Fruit fly (Drosophila melanogaster): ENCODE results near the gene Kaz.

The Kaz gene

dm6 chr3R:24787042-24787565 lies 42.7 kb downstream of the Kaz start, which contains the start of gene CG5805 (continued):
- TF ChIP-seq org-1 (GFP tag; optimal IDR thresholded peaks at IDR 0.05) = peak; percentile 59
- TF ChIP-seq CG18262 (tag; optimal IDR thresholded peaks at IDR 0.05) = peak; percentile 65
- TF ChIP-seq CG1233 (GFP tag; optimal IDR thresholded peaks at IDR 0.05) = peak; percentile 90
- no peak for TF ChIP-seq CG2129 (GFP tag; IDR thresholded peaks at IDR 0.05; ENCODE audit: partially characterized antibody)
- TF ChIP-seq bowl (GFP tag; IDR thresholded peaks at IDR 0.05) = peak; percentile 70; the same call in 1 of the 2 replicates
- no peak for TF ChIP-seq mld (GFP tag; IDR thresholded peaks at IDR 0.05; ENCODE audit: partially characterized antibody)
- TF ChIP-seq CG13123 (GFP tag; optimal IDR thresholded peaks at IDR 0.05) = no peak
- TF ChIP-seq nau (GFP tag; optimal IDR thresholded peaks at IDR 0.05) = no peak
- peak; percentile 54 for TF ChIP-seq p53 (GFP tag; optimal IDR thresholded peaks at IDR 0.05)
- TF ChIP-seq exex (tag; optimal IDR thresholded peaks at IDR 0.05) = peak; percentile 56
- peak; percentile 58 for TF ChIP-seq CG7556 (GFP tag; optimal IDR thresholded peaks at IDR 0.05)
- TF ChIP-seq sisA (GFP tag; IDR thresholded peaks at IDR 0.05) = no peak
- peak; percentile 63 for TF ChIP-seq row (GFP tag; IDR thresholded peaks at IDR 0.05)
- TF ChIP-seq CG1024 (GFP tag; IDR thresholded peaks at IDR 0.05) = peak; percentile 72
- peak; percentile 22 for TF ChIP-seq CG15696 (tag; optimal IDR thresholded peaks at IDR 0.05)
- TF ChIP-seq odd (GFP tag; optimal IDR thresholded peaks at IDR 0.05) = peak; percentile 84
- TF ChIP-seq Fer1 (GFP tag; optimal IDR thresholded peaks at IDR 0.05) = peak; percentile 91
- TF ChIP-seq seq (GFP tag; IDR thresholded peaks at IDR 0.05) = peak; percentile 56; the same call in 1 of the 2 replicates
- peak; percentile 34; the same call in 2 of the 3 replicates for TF ChIP-seq Mrtf (GFP tag; IDR thresholded peaks at IDR 0.05)
- peak; percentile 85 for TF ChIP-seq CG9817 (tag; optimal IDR thresholded peaks at IDR 0.05)
- peak; percentile 78 for TF ChIP-seq CG9437 (GFP tag; optimal IDR thresholded peaks at IDR 0.05)
- peak; percentile 87 for TF ChIP-seq vvl (GFP tag; IDR thresholded peaks at IDR 0.05)
- TF ChIP-seq fd64A (GFP tag; optimal IDR thresholded peaks at IDR 0.05) = peak; percentile 73
- TF ChIP-seq sqz (GFP tag; optimal IDR thresholded peaks at IDR 0.05) = no peak
- TF ChIP-seq ase (GFP tag; IDR thresholded peaks at IDR 0.05) = peak; percentile 81
- peak; percentile 83 for TF ChIP-seq CG11085 (GFP tag; IDR thresholded peaks at IDR 0.05)
- peak; percentile 76 for TF ChIP-seq BtbVII (GFP tag; optimal IDR thresholded peaks at IDR 0.05)
- TF ChIP-seq zfh2 (GFP tag; optimal IDR thresholded peaks at IDR 0.05) = peak; percentile 61
- no peak for TF ChIP-seq bbx (GFP tag; IDR thresholded peaks at IDR 0.05; ENCODE audit: partially characterized antibody)
- TF ChIP-seq gt (GFP tag; IDR thresholded peaks at IDR 0.05) = peak; percentile 53; the same call in 1 of the 2 replicates
- TF ChIP-seq CG6654 (GFP tag; optimal IDR thresholded peaks at IDR 0.05) = peak; percentile 64
- TF ChIP-seq Lhr (GFP tag; optimal IDR thresholded peaks at IDR 0.05) = peak; percentile 87
- TF ChIP-seq CG4360 (GFP tag; IDR thresholded peaks at IDR 0.05) = no peak
- peak; percentile 70 for TF ChIP-seq ATbp (GFP tag; optimal IDR thresholded peaks at IDR 0.05)
- TF ChIP-seq jumu (GFP tag; optimal IDR thresholded peaks at IDR 0.05) = peak; percentile 17
- peak; percentile 75 for TF ChIP-seq Mes4 (GFP tag; optimal IDR thresholded peaks at IDR 0.05)
- TF ChIP-seq Dll (GFP tag; IDR thresholded peaks at IDR 0.05; ENCODE audit: partially characterized antibody) = no peak
- TF ChIP-seq CG12942 (GFP tag; optimal IDR thresholded peaks at IDR 0.05) = peak; percentile 66
- peak; percentile 73 for TF ChIP-seq CG11398 (GFP tag; optimal IDR thresholded peaks at IDR 0.05)
- TF ChIP-seq grn (GFP tag; optimal IDR thresholded peaks at IDR 0.05) = peak; percentile 69
- TF ChIP-seq CG14441 (GFP tag; IDR thresholded peaks at IDR 0.05) = peak; percentile 72
- peak; percentile 88 for TF ChIP-seq HmgZ (tag; optimal IDR thresholded peaks at IDR 0.05)
- TF ChIP-seq MBD-R2 (GFP tag; IDR thresholded peaks at IDR 0.05) = peak; percentile 75
- TF ChIP-seq corto (GFP tag; optimal IDR thresholded peaks at IDR 0.05) = no peak
- peak; percentile 43; the same call in 2 of the 3 replicates for TF ChIP-seq CG6791 (GFP tag; IDR thresholded peaks at IDR 0.05; ENCODE audit: partially characterized antibody)
- TF ChIP-seq ind (GFP tag; optimal IDR thresholded peaks at IDR 0.05) = peak; percentile 62
- peak in 1 of 3 experiments; percentile 40 for TF ChIP-seq Stat92E (GFP tag; optimal IDR thresholded peaks at IDR 0.05)
- peak; percentile 59 for TF ChIP-seq Six4 (GFP tag; optimal IDR thresholded peaks at IDR 0.05)
- TF ChIP-seq kay (GFP tag; optimal IDR thresholded peaks at IDR 0.05) = no peak
- TF ChIP-seq CG7745 (tag; optimal IDR thresholded peaks at IDR 0.05) = no peak

Measured in whole organism, embryonic.